Worm (Caenorhabditis elegans) whole organism, young adult: Measurements from ENCODE around the gene F09F7.5.

Experiments used
- C06A6.2 ChIP-seq: fragments of 200-800 bp; sonication (Bioruptor generic); conservative IDR thresholded peaks from 2 replicates; pipeline ENCODE4 v1.3.6; 2022; ENCODE audit warnings: missing genetic modification characterization, missing compliant biosample characterization
- F22D6.2 ChIP-seq: sonication (generic microtip); optimal IDR thresholded peaks from 2 replicates; lab custom pipeline; 2016; ENCODE audit warnings: mild to moderate bottlenecking, missing genetic modification characterization, missing compliant biosample characterization
- F39B2.1 ChIP-seq: fragments of 200-800 bp; sonication (Bioruptor generic); IDR thresholded peaks from 2 replicates; pipeline ENCODE4 v1.3.6; 2022; ENCODE audit warnings: missing genetic modification reagents, missing genetic modification characterization, missing compliant biosample characterization
- F55B11.4 ChIP-seq: sonication (generic microtip); optimal IDR thresholded peaks from 2 replicates; lab custom pipeline; 2016; ENCODE audit warnings: missing compliant biosample characterization, missing genetic modification characterization, borderline replicate concordance; ENCODE audit not compliant: insufficient read depth
- K11D2.4 ChIP-seq: fragments of 200-800 bp; sonication (Bioruptor generic); IDR thresholded peaks from 2 replicates; pipeline ENCODE4 v1.3.6; 2022; ENCODE audit warnings: missing genetic modification reagents, missing genetic modification characterization, missing compliant biosample characterization
- K12H6.12 ChIP-seq: fragments of 200-800 bp; sonication (Bioruptor generic); optimal IDR thresholded peaks from 2 replicates; lab custom pipeline; 2018; ENCODE audit warnings: mild to moderate bottlenecking, missing genetic modification characterization, missing compliant biosample characterization
- T07F8.4 ChIP-seq: sonication (generic microtip); optimal IDR thresholded peaks from 2 replicates; lab custom pipeline; 2016; ENCODE audit warnings: mild to moderate bottlenecking, missing genetic modification characterization, moderate library complexity, missing compliant biosample characterization
- Y53F4B.3 ChIP-seq: fragments of 200-800 bp; sonication (Bioruptor generic); IDR thresholded peaks from 2 replicates; pipeline ENCODE4 v1.3.6; 2022; ENCODE audit warnings: missing genetic modification reagents, missing genetic modification characterization, missing compliant biosample characterization
- Y56A3A.18 ChIP-seq: fragments of 200-800 bp; sonication (Bioruptor generic); IDR thresholded peaks from 2 replicates; pipeline ENCODE4 v1.3.6; 2022; ENCODE audit warnings: missing genetic modification reagents, missing genetic modification characterization, missing compliant biosample characterization
- akir-1 ChIP-seq: fragments of 200-800 bp; sonication (Bioruptor generic); optimal IDR thresholded peaks from 2 replicates; lab custom pipeline; 2018; ENCODE audit warnings: mild to moderate bottlenecking, missing genetic modification characterization, moderate library complexity, missing compliant biosample characterization
- aptf-2 ChIP-seq: fragments of 200-800 bp; sonication (Bioruptor generic); conservative IDR thresholded peaks from 2 replicates; pipeline ENCODE4 v1.3.6; 2022; ENCODE audit warnings: missing genetic modification reagents, missing genetic modification characterization, missing compliant biosample characterization
- aptf-3 ChIP-seq: fragments of 200-800 bp; sonication (Bioruptor generic); IDR thresholded peaks from 2 replicates; pipeline ENCODE4 v1.3.6; 2022; ENCODE audit warnings: missing genetic modification characterization, missing compliant biosample characterization
- attf-5 ChIP-seq: fragments of 200-800 bp; sonication (Bioruptor generic); optimal IDR thresholded peaks from 2 replicates; lab custom pipeline; 2018; ENCODE audit warnings: mild to moderate bottlenecking, missing genetic modification characterization, missing compliant biosample characterization
- ccch-3 ChIP-seq: fragments of 200-800 bp; sonication (Bioruptor generic); optimal IDR thresholded peaks from 2 replicates; lab custom pipeline; 2018; ENCODE audit warnings: mild to moderate bottlenecking, missing genetic modification characterization, missing compliant biosample characterization
- cebp-1 ChIP-seq, 2 experiments: fragments of 200-800 bp in 1 of 2; sonication (Bioruptor generic) in 1 of 2; sonication (generic microtip) in 1 of 2; IDR thresholded peaks in 1 of 2; optimal IDR thresholded peaks in 1 of 2; 2 replicates each; pipeline versions ENCODE4 v1.3.6 to Lab custom; 2017 to 2022; ENCODE audit warnings: missing compliant biosample characterization in 2 of 2, missing genetic modification characterization in 2 of 2, mild to moderate bottlenecking in 1 of 2, missing genetic modification reagents in 1 of 2, moderate library complexity in 1 of 2
- ceh-100 ChIP-seq: fragments of 200-800 bp; sonication (Bioruptor generic); IDR thresholded peaks from 2 replicates; pipeline ENCODE4 v1.3.6; 2022; ENCODE audit warnings: missing genetic modification reagents, missing genetic modification characterization, missing compliant biosample characterization
- ceh-27 ChIP-seq: fragments of 200-800 bp; sonication (Bioruptor generic); optimal IDR thresholded peaks from 2 replicates; lab custom pipeline; 2018; ENCODE audit warnings: mild to moderate bottlenecking, missing genetic modification characterization, moderate library complexity, missing compliant biosample characterization
- ceh-40 ChIP-seq: fragments of 200-800 bp; sonication (Bioruptor generic); IDR thresholded peaks from 2 replicates; pipeline ENCODE4 v1.3.6; 2022; ENCODE audit warnings: missing genetic modification characterization, missing compliant biosample characterization
- die-1 ChIP-seq: sonication (generic microtip); optimal IDR thresholded peaks from 2 replicates; lab custom pipeline; 2016; ENCODE audit warnings: missing genotype, mild to moderate bottlenecking, missing genetic modification characterization, missing compliant biosample characterization
- dox-1 ChIP-seq: fragments of 200-800 bp; sonication (Bioruptor generic); IDR thresholded peaks from 2 replicates; pipeline ENCODE4 v1.3.6; 2022; ENCODE audit warnings: missing genetic modification reagents, missing genetic modification characterization, missing compliant biosample characterization
- egrh-3 ChIP-seq: fragments of 200-800 bp; sonication (Bioruptor generic); IDR thresholded peaks from 2 replicates; pipeline ENCODE4 v1.3.6; 2022; ENCODE audit warnings: missing genetic modification reagents, missing genetic modification characterization, missing compliant biosample characterization
- ets-4 ChIP-seq: fragments of 200-800 bp; sonication (Bioruptor generic); optimal IDR thresholded peaks from 2 replicates; lab custom pipeline; 2018; ENCODE audit warnings: mild to moderate bottlenecking, missing genetic modification characterization, missing compliant biosample characterization
- fkh-3 ChIP-seq: sonication (generic microtip); optimal IDR thresholded peaks from 2 replicates; lab custom pipeline; 2016; ENCODE audit warnings: mild to moderate bottlenecking, missing genetic modification characterization, missing compliant biosample characterization
- hlh-26 ChIP-seq: fragments of 200-800 bp; sonication (Bioruptor generic); conservative IDR thresholded peaks from 2 replicates; pipeline ENCODE4 v1.3.6; 2022; ENCODE audit warnings: missing genetic modification reagents, missing genetic modification characterization, missing compliant biosample characterization
- hmg-20 ChIP-seq: fragments of 200-800 bp; sonication (Bioruptor generic); IDR thresholded peaks from 2 replicates; pipeline ENCODE4 v1.3.6; 2022; ENCODE audit warnings: missing genetic modification reagents, missing genetic modification characterization, missing compliant biosample characterization
- hsf-1 ChIP-seq: fragments of 200-800 bp; sonication (Bioruptor generic); IDR thresholded peaks from 2 replicates; pipeline ENCODE4 v1.3.6; 2022; ENCODE audit warnings: missing genetic modification reagents, missing genetic modification characterization, missing compliant biosample characterization
- lin-26 ChIP-seq: fragments of 200-800 bp; sonication (Bioruptor generic); IDR thresholded peaks from 2 replicates; pipeline ENCODE4 v1.3.6; 2022; ENCODE audit warnings: missing genetic modification reagents, missing genetic modification characterization, missing compliant biosample characterization
- lin-40 ChIP-seq: sonication (generic microtip); optimal IDR thresholded peaks from 2 replicates; lab custom pipeline; 2016; ENCODE audit warnings: missing genetic modification characterization, mild to moderate bottlenecking, missing compliant biosample characterization, missing genotype, missing genetic modification reagents
- mcd-1 ChIP-seq: fragments of 200-800 bp; sonication (Bioruptor generic); IDR thresholded peaks from 2 replicates; pipeline ENCODE4 v1.3.6; 2022; ENCODE audit warnings: missing genetic modification reagents, missing genetic modification characterization, missing compliant biosample characterization
- nhr-90 ChIP-seq: sonication (generic microtip); optimal IDR thresholded peaks from 2 replicates; lab custom pipeline; 2016; ENCODE audit warnings: missing genotype, mild to moderate bottlenecking, missing genetic modification characterization, missing compliant biosample characterization
- sdz-38 ChIP-seq: sonication (generic microtip); optimal IDR thresholded peaks from 2 replicates; lab custom pipeline; 2016; ENCODE audit warnings: missing genotype, missing genetic modification characterization, missing compliant biosample characterization
- snpc-1.1 ChIP-seq: sonication (generic microtip); optimal IDR thresholded peaks from 2 replicates; lab custom pipeline; 2017; ENCODE audit warnings: missing genetic modification characterization, mild to moderate bottlenecking, missing compliant biosample characterization, antibody characterized with exemption, moderate library complexity, missing genotype, missing genetic modification reagents; ENCODE audit not compliant: insufficient read depth
- snpc-1.3 ChIP-seq: sonication (generic microtip); optimal IDR thresholded peaks from 2 replicates; lab custom pipeline; 2017; ENCODE audit warnings: missing genetic modification characterization, mild to moderate bottlenecking, missing compliant biosample characterization, antibody characterized with exemption, moderate library complexity, missing genotype, missing genetic modification reagents; ENCODE audit not compliant: insufficient read depth
- snpc-3.4 ChIP-seq: sonication (generic microtip); optimal IDR thresholded peaks from 2 replicates; lab custom pipeline; 2017; ENCODE audit warnings: missing genetic modification characterization, mild to moderate bottlenecking, missing compliant biosample characterization, antibody characterized with exemption, moderate library complexity, missing genotype, missing genetic modification reagents
- snpc-4 ChIP-seq, 5 experiments: fragments of 150-350 bp in 1 of 5; sonication (generic microtip) in 4 of 5; optimal IDR thresholded peaks; 2 replicates each; lab custom pipeline; 2014 to 2018; ENCODE audit warnings: missing genetic modification characterization in 5 of 5, missing biosample characterization in 3 of 5, antibody characterized with exemption in 2 of 5, mild to moderate bottlenecking in 2 of 5, missing compliant biosample characterization in 2 of 5, missing genotype in 2 of 5, moderate library complexity in 2 of 5, missing genetic modification reagents in 1 of 5
- somi-1 ChIP-seq: fragments of 200-800 bp; sonication (Bioruptor generic); optimal IDR thresholded peaks from 2 replicates; lab custom pipeline; 2018; ENCODE audit warnings: mild to moderate bottlenecking, missing genetic modification characterization, missing compliant biosample characterization
- sptf-2 ChIP-seq: fragments of 200-800 bp; sonication (Bioruptor generic); optimal IDR thresholded peaks from 2 replicates; lab custom pipeline; 2018; ENCODE audit warnings: mild to moderate bottlenecking, missing genetic modification characterization, missing compliant biosample characterization
- tbx-9 ChIP-seq: sonication (generic microtip); optimal IDR thresholded peaks from 2 replicates; lab custom pipeline; 2016; ENCODE audit warnings: borderline replicate concordance, missing genetic modification characterization, inconsistent platforms, missing compliant biosample characterization
- xnd-1 ChIP-seq: sonication (generic microtip); optimal IDR thresholded peaks from 2 replicates; lab custom pipeline; 2016; ENCODE audit warnings: missing genotype, missing genetic modification reagents, missing genetic modification characterization, missing compliant biosample characterization
- ztf-18 ChIP-seq: sonication (generic microtip); optimal IDR thresholded peaks from 2 replicates; lab custom pipeline; 2016; ENCODE audit warnings: missing genotype, mild to moderate bottlenecking, missing genetic modification characterization, missing compliant biosample characterization
- ztf-26 ChIP-seq: sonication (generic microtip); optimal IDR thresholded peaks from 2 replicates; lab custom pipeline; 2017; ENCODE audit warnings: missing genetic modification characterization, missing compliant biosample characterization
- ztf-28 ChIP-seq: fragments of 200-800 bp; sonication (Bioruptor generic); IDR thresholded peaks from 2 replicates; pipeline ENCODE4 v1.3.6; 2022; ENCODE audit warnings: missing genetic modification reagents, missing genetic modification characterization, missing compliant biosample characterization
- ztf-3 ChIP-seq: fragments of 200-800 bp; sonication (Bioruptor generic); optimal IDR thresholded peaks from 2 replicates; lab custom pipeline; 2018; ENCODE audit warnings: mild to moderate bottlenecking, missing genetic modification characterization, missing compliant biosample characterization

Gene F09F7.5

ce11 chrIII:5553098-5553497 lies 6.3 kb downstream of the F09F7.5 start (continued):
- TF ChIP-seq Y53F4B.3 (GFP tag; lab: Robert Waterston, UW) (no peak), ceh-27 (GFP tag; lab: Kevin White, UChicago) (no peak), xnd-1 (no peak), nhr-90 (tag; lab: Kevin White, UChicago) (peak; percentile 53), K11D2.4 (GFP tag; lab: Robert Waterston, UW) (no peak), tbx-9 (tag; lab: Kevin White, UChicago) (no peak), aptf-2 (GFP tag; lab: Robert Waterston, UW) (no peak), aptf-3 (GFP tag; lab: Robert Waterston, UW) (no peak), ztf-26 (tag; lab: Kevin White, UChicago) (no peak)

ce11 chrIII:5554884-5555500 lies 8.2 kb downstream of the F09F7.5 start, which contains the start of the genes nmad-1 and hach-1:
TSS of gene nmad-1 (minus strand) at chrIII:5554934.
TSS of gene hach-1 (plus strand) at chrIII:5555450.
- TF ChIP-seq F55B11.4 (tag; lab: Kevin White, UChicago) (no peak), ztf-18 (tag; lab: Kevin White, UChicago) (peak; percentile 42), egrh-3 (peak; percentile 32; the same call in 1 of the 2 replicates), sptf-2 (no peak), hlh-26 (GFP tag; lab: Robert Waterston, UW) (no peak), lin-26 (GFP tag; lab: Robert Waterston, UW) (0 out of 2 replicates have a peak, but pooled peaks have one; percentile 41), nhr-90 (tag; lab: Kevin White, UChicago) (no peak), ets-4 (GFP tag; lab: Kevin White, UChicago) (no peak), C06A6.2 (peak; percentile 45; the same call in 1 of the 2 replicates), ceh-27 (GFP tag; lab: Kevin White, UChicago) (peak; percentile 61), Y56A3A.18 (GFP tag; lab: Robert Waterston, UW) (no peak), attf-5 (peak; percentile 78), akir-1 (GFP tag; lab: Kevin White, UChicago) (no peak), F39B2.1 (GFP tag; lab: Robert Waterston, UW) (no peak), ztf-28 (GFP tag; lab: Robert Waterston, UW) (no peak), ceh-100 (GFP tag; lab: Robert Waterston, UW) (peak; percentile 63; the same call in 1 of the 2 replicates), aptf-2 (GFP tag; lab: Robert Waterston, UW) (no peak), ccch-3 (GFP tag; lab: Kevin White, UChicago) (no peak), hmg-20 (GFP tag; lab: Robert Waterston, UW) (no peak), snpc-1.1 (tag; lab: Kevin White, UChicago) (peak; percentile 71), K12H6.12 (tag; lab: Kevin White, UChicago) (no peak), snpc-4 (GFP tag; optimal IDR thresholded peaks at IDR 0.05; lab: Kevin White, UChicago) (peak; percentile 73), snpc-4 (tag; optimal IDR thresholded peaks at IDR 0.05; lab: Kevin White, UChicago) (peak in 3 of 4 experiments; percentile 60 to 76 (median 75)), die-1 (tag; lab: Kevin White, UChicago) (peak; percentile 55), cebp-1 (GFP tag; IDR thresholded peaks at IDR 0.05; lab: Robert Waterston, UW) (no peak), cebp-1 (tag; optimal IDR thresholded peaks at IDR 0.05; lab: Kevin White, UChicago) (peak; percentile 83), snpc-1.3 (tag; lab: Kevin White, UChicago) (peak; percentile 93), snpc-3.4 (tag; lab: Kevin White, UChicago) (peak; percentile 88), mcd-1 (GFP tag; lab: Robert Waterston, UW) (peak; percentile 74), sdz-38 (no peak), xnd-1 (peak; percentile 27), F22D6.2 (peak; percentile 6), lin-40 (tag; lab: Kevin White, UChicago) (peak; percentile 77), T07F8.4 (tag; lab: Kevin White, UChicago) (no peak), ztf-26 (tag; lab: Kevin White, UChicago) (peak; percentile 9), hsf-1 (GFP tag; lab: Robert Waterston, UW) (no peak), dox-1 (GFP tag; lab: Robert Waterston, UW) (peak; percentile 85), somi-1 (GFP tag; lab: Kevin White, UChicago) (no peak), ztf-3 (GFP tag; lab: Kevin White, UChicago) (no peak), ceh-40 (no peak), fkh-3 (tag; lab: Kevin White, UChicago) (no peak)
